Worm (Caenorhabditis elegans): ENCODE measurements around the gene lys-1.
A peak's percentile ranks its signal among the peaks of the same experiment; 100 is the strongest.

Gene lys-1

DNA sequence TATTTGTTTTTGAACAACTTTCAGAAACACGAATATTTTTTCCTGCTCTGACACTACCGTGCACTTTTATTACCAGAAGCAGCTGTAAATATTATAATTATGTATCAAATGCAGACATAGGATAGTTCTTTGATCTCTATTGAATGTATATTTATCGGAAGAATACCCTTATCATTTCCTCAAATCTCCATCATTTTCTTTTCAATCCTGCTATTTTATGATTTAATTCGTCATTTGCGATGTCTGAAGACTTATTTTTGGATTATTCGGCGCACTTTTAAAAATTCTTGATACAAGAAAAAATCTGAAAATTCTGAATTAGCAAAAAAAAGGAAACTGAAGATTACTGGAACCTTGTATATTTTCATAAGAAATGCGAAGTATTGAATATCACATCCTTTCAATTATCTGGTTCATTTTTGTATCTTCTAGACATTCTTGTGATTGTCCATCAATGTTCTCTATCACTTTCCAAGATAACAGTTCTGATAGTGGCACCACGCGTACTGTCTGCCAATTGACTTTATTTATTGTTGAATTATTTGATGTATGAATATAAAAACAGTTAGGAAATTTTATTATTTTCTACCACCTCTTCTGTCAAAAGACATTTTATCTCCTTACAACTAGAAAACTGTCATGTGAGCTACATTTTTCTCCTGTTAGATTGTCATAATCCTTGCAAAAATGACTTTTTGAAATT lies 33.5 kb upstream of the lys-1 start:
- TF ChIP-seq dpl-1 (GFP tag; optimal IDR thresholded peaks at IDR 0.05) (no peak), let-607 (tag; optimal IDR thresholded peaks at IDR 0.05) (no peak), nhr-80 (tag; optimal IDR thresholded peaks at IDR 0.05) (peak; percentile 61), Y95B8A.8 (GFP tag; IDR thresholded peaks at IDR 0.05) (no peak), athp-1 (tag; optimal IDR thresholded peaks at IDR 0.05) (no peak)

DNA sequence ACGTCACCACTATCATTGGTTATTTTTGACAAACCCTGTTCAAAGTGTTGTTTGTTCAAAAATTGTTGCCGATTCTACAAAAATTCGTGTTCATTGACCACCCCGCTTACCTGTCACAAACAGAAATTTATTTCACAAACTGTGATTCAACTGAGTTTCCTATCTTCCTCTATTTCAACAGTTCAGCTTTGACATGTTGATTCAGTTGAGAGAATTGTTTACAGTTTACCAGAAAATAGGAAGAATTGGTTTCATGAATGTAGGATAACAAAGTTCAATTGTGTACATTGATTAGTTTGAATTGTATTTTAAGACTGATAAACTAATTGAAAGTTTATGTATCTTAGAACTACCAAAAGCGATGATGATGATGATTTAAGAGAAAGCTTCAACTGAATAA lies 32.1 kb upstream of the lys-1 start:
- peak; percentile 91 for TF ChIP-seq unc-62 (GFP tag; optimal IDR thresholded peaks at IDR 0.05)
- no peak for TF ChIP-seq cebp-1 (GFP tag; IDR thresholded peaks at IDR 0.05)
- peak; percentile 34 for TF ChIP-seq cebp-1 (tag; optimal IDR thresholded peaks at IDR 0.05)
- TF ChIP-seq Y95B8A.8 (GFP tag; IDR thresholded peaks at IDR 0.05) = no peak
- TF ChIP-seq attf-5 (GFP tag; optimal IDR thresholded peaks at IDR 0.05) = no peak

DNA sequence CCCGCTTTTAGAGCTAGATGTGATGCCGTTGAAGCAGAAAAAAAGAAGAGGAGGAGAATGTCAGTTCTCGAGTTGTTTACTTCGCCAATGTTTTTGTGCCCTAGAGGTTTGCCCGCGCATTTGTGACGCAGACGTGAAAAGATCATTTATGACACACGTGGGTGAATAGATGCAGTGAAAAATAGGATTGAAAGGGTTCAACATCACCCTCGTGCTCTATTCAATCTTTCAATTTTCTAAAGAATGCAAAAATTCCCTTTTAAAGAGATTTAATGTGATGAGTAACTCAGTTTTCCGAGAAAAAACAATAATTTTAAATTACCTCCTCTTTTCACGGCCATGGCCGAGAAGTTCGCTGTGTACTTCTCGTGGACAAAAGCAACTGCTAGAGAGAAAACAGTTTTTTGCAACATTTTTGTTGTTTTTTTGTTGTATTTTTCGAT lies 31.2 kb upstream of the lys-1 start:
- TF ChIP-seq rcor-1 (GFP tag; IDR thresholded peaks at IDR 0.05) (no peak), madf-10 (tag; optimal IDR thresholded peaks at IDR 0.05) (no peak), ekl-4 (GFP tag; IDR thresholded peaks at IDR 0.05) (no peak), akir-1 (GFP tag; optimal IDR thresholded peaks at IDR 0.05) (no peak), aptf-3 (GFP tag; IDR thresholded peaks at IDR 0.05) (no peak), efl-1 (GFP tag; optimal IDR thresholded peaks at IDR 0.05) (peak; percentile 61), hrde-1 (tag; optimal IDR thresholded peaks at IDR 0.05; ENCODE audit: borderline replicate concordance) (no peak), egl-18 (GFP tag; IDR thresholded peaks at IDR 0.05) (no peak), ztf-6 (GFP tag; IDR thresholded peaks at IDR 0.05) (no peak), ceh-91 (GFP tag; IDR thresholded peaks at IDR 0.05) (peak; percentile 46), hmg-20 (GFP tag; IDR thresholded peaks at IDR 0.05) (no peak), F57A8.1 (GFP tag; optimal IDR thresholded peaks at IDR 0.05) (no peak), repo-1 (tag; optimal IDR thresholded peaks at IDR 0.05) (no peak), F52B5.7 (tag; optimal IDR thresholded peaks at IDR 0.05) (no peak), F10E7.11 (tag; optimal IDR thresholded peaks at IDR 0.05) (no peak), nfyb-1 (GFP tag; IDR thresholded peaks at IDR 0.05) (no peak), xnd-1 (tag; optimal IDR thresholded peaks at IDR 0.05) (peak; percentile 1), madf-8 (GFP tag; conservative IDR thresholded peaks at IDR 0.05) (0 out of 2 replicates have a peak, but pooled peaks have one; percentile 23), snpc-3.4 (tag; optimal IDR thresholded peaks at IDR 0.05) (no peak), ztf-25 (GFP tag; IDR thresholded peaks at IDR 0.05) (no peak), ceh-27 (GFP tag; optimal IDR thresholded peaks at IDR 0.05) (no peak), ets-4 (GFP tag; optimal IDR thresholded peaks at IDR 0.05) (no peak), bed-1 (GFP tag; IDR thresholded peaks at IDR 0.05) (no peak), lir-1 (GFP tag; conservative IDR thresholded peaks at IDR 0.05) (no peak), tbx-9 (tag; optimal IDR thresholded peaks at IDR 0.05; ENCODE audit: borderline replicate concordance) (no peak), lin-26 (GFP tag; IDR thresholded peaks at IDR 0.05) (no peak), rec-8 (tag; optimal IDR thresholded peaks at IDR 0.05) (no peak), tbp1 (GFP tag; optimal IDR thresholded peaks at IDR 0.05) (no peak), K12H6.12 (tag; optimal IDR thresholded peaks at IDR 0.05) (peak; percentile 74), ceh-100 (GFP tag; IDR thresholded peaks at IDR 0.05) (no peak), lsy-27 (tag; optimal IDR thresholded peaks at IDR 0.05; ENCODE audit: borderline replicate concordance, insufficient read depth) (no peak), attf-5 (GFP tag; optimal IDR thresholded peaks at IDR 0.05) (peak; percentile 34), ztf-26 (tag; optimal IDR thresholded peaks at IDR 0.05) (no peak), Y95B8A.8 (GFP tag; IDR thresholded peaks at IDR 0.05) (no peak), attf-3 (GFP tag; conservative IDR thresholded peaks at IDR 0.05) (no peak), zim-3 (tag; optimal IDR thresholded peaks at IDR 0.05) (no peak), him-1 (tag; optimal IDR thresholded peaks at IDR 0.05) (no peak)

Data from whole organism, young adult.